Fruit fly (Drosophila melanogaster): ENCODE results near the gene Pten.

Gene Pten

DNA sequence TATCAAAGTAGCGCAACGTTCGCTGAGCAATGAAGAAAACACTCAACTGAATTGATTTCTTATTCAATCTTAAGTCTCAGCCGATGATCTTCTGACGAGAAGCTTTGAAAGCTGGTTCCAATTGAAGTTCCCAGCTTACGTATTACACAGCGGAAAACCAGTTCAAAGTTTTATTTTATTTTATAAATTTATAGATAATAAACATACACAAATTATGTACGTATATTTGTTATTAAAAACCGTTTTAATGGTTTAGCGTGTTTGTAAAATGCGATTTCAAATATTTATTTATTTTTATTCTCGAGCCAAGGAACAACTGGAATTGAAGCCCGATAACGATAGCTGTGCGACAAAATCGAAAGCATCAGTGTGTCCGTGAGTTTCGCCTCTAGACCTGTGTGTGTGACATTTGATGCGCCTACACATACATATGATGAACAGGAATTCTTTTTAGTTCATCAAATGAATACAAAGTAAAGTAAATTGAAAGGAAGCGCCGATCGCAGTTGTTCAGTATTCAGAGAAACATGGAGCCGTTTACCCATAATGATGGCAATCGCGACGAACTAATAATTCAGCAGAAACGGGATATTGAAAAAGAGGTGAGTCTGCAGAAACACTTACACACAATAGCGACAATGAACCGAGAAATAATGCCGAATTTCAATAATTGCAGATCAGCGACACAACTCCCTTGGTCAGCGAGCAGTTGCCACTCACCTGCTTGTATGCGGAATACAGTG, 45.8 kb upstream of the Pten start, which contains the start of the genes CG5390 and CG4968 (continued):
- TF ChIP-seq CG31365 (tag; optimal IDR thresholded peaks at IDR 0.05) (no peak), sens (GFP tag) (peak; percentile 81), Asciz (GFP tag; optimal IDR thresholded peaks at IDR 0.05) (peak; percentile 52), ewg (GFP tag; optimal IDR thresholded peaks at IDR 0.05) (peak; percentile 38), CHES-1-like (GFP tag; optimal IDR thresholded peaks at IDR 0.05) (no peak), CG10654 (GFP tag; optimal IDR thresholded peaks at IDR 0.05) (peak; percentile 58), zen2 (GFP tag; IDR thresholded peaks at IDR 0.05; ENCODE audit: partially characterized antibody) (no peak; the same call in 2 of the 3 replicates), pzg (GFP tag; optimal IDR thresholded peaks at IDR 0.05) (peak; percentile 69), CG30403 (GFP tag; optimal IDR thresholded peaks at IDR 0.05) (peak; percentile 73), Hand (GFP tag; optimal IDR thresholded peaks at IDR 0.05) (peak; percentile 54), CG12391 (tag; optimal IDR thresholded peaks at IDR 0.05) (peak; percentile 85), run (tag; optimal IDR thresholded peaks at IDR 0.05) (no peak), scrt (GFP tag; optimal IDR thresholded peaks at IDR 0.05) (no peak), CG3995 (GFP tag; optimal IDR thresholded peaks at IDR 0.05) (peak; percentile 35), CG7372 (GFP tag; IDR thresholded peaks at IDR 0.05) (peak; percentile 66), CG4820 (GFP tag; optimal IDR thresholded peaks at IDR 0.05) (peak; percentile 20), Mrtf (GFP tag; IDR thresholded peaks at IDR 0.05) (no peak; the same call in 2 of the 3 replicates), fd64A (GFP tag; optimal IDR thresholded peaks at IDR 0.05) (no peak), Sry-β (GFP tag; optimal IDR thresholded peaks at IDR 0.05) (peak; percentile 1), pum (GFP tag; optimal IDR thresholded peaks at IDR 0.05) (no peak), CG6689 (GFP tag; IDR thresholded peaks at IDR 0.05) (no peak), phol (tag; optimal IDR thresholded peaks at IDR 0.05) (peak; percentile 70), klu (GFP tag; IDR thresholded peaks at IDR 0.05) (no peak), sc (optimal IDR thresholded peaks at IDR 0.05) (no peak), sc (GFP tag; optimal IDR thresholded peaks at IDR 0.05) (peak; percentile 28), CG11504 (tag; optimal IDR thresholded peaks at IDR 0.05) (no peak), psq (GFP tag; optimal IDR thresholded peaks at IDR 0.05) (peak; percentile 30), CG10959 (GFP tag; IDR thresholded peaks at IDR 0.05) (no peak), Hr3 (GFP tag; optimal IDR thresholded peaks at IDR 0.05) (peak; percentile 52), tgo (GFP tag; IDR thresholded peaks at IDR 0.05) (peak; percentile 45; the same call in 1 of the 3 replicates), YL-1 (GFP tag; optimal IDR thresholded peaks at IDR 0.05) (peak; percentile 85), CG10321 (GFP tag; IDR thresholded peaks at IDR 0.05) (0 out of 2 replicates have a peak, but pooled peaks have one; percentile 27), Hr78 (GFP tag; optimal IDR thresholded peaks at IDR 0.05) (peak in 1 of 2 experiments; percentile 20), knrl (GFP tag; IDR thresholded peaks at IDR 0.05; ENCODE audit: partially characterized antibody) (peak; percentile 35; the same call in 2 of the 3 replicates), CG17328 (GFP tag; IDR thresholded peaks at IDR 0.05) (peak; percentile 69), CG7839 (tag; optimal IDR thresholded peaks at IDR 0.05) (no peak), CG1602 (GFP tag; optimal IDR thresholded peaks at IDR 0.05) (peak; percentile 8), CG18619 (GFP tag; optimal IDR thresholded peaks at IDR 0.05) (peak; percentile 38), amos (GFP tag; IDR thresholded peaks at IDR 0.05; ENCODE audit: partially characterized antibody) (no peak; the same call in 1 of the 2 replicates), CG7556 (GFP tag; optimal IDR thresholded peaks at IDR 0.05) (peak; percentile 71), CG2120 (GFP tag; optimal IDR thresholded peaks at IDR 0.05) (peak; percentile 75), CG3163 (GFP tag; optimal IDR thresholded peaks at IDR 0.05) (no peak), gem (tag; optimal IDR thresholded peaks at IDR 0.05) (peak; percentile 87)
